Worm (Caenorhabditis elegans) whole organism, L3 larva: ENCODE data around the gene C18B2.2.

ENCODE experiments used
- R02D3.7 ChIP-seq: fragments of 150-350 bp; optimal IDR thresholded peaks from 2 replicates; lab custom pipeline; 2014; ENCODE audit warnings: missing biosample characterization, missing genetic modification characterization
- aly-2 ChIP-seq: fragments of 150-350 bp; optimal IDR thresholded peaks from 2 replicates; lab custom pipeline; 2014; ENCODE audit warnings: missing biosample characterization, missing genetic modification characterization
- ama-1 ChIP-seq: fragments of 150-350 bp; optimal IDR thresholded peaks from 2 replicates; lab custom pipeline; 2018
- ceh-16 ChIP-seq: sonication (generic microtip); optimal IDR thresholded peaks from 2 replicates; lab custom pipeline; 2017; ENCODE audit warnings: missing biosample characterization, missing genetic modification characterization
- ceh-28 ChIP-seq: fragments of 150-350 bp; optimal IDR thresholded peaks from 2 replicates; lab custom pipeline; 2014; ENCODE audit warnings: missing biosample characterization, missing genetic modification reagents, missing genetic modification characterization
- ceh-9 ChIP-seq: sonication (generic microtip); optimal IDR thresholded peaks from 2 replicates; lab custom pipeline; 2018; ENCODE audit warnings: missing biosample characterization, missing genetic modification characterization
- daf-12 ChIP-seq: fragments of 150-350 bp; optimal IDR thresholded peaks from 2 replicates; lab custom pipeline; 2014; ENCODE audit warnings: missing biosample characterization, missing genetic modification reagents, missing genetic modification characterization
- egl-27 ChIP-seq: sonication (generic microtip); optimal IDR thresholded peaks from 4 replicates; lab custom pipeline; 2017; ENCODE audit warnings: missing biosample characterization, missing genetic modification reagents, missing genetic modification characterization
- egl-5 ChIP-seq: fragments of 150-350 bp; optimal IDR thresholded peaks from 2 replicates; lab custom pipeline; 2017; ENCODE audit warnings: missing biosample characterization, missing genetic modification reagents, missing genetic modification characterization, inconsistent platforms
- elt-1 ChIP-seq: fragments of 150-350 bp; optimal IDR thresholded peaks from 2 replicates; lab custom pipeline; 2014; ENCODE audit warnings: missing biosample characterization, missing genetic modification characterization
- elt-3 ChIP-seq, 3 experiments: fragments of 150-350 bp in 1 of 3; sonication (generic microtip) in 2 of 3; optimal IDR thresholded peaks; 2 replicates in 2 of 3; 4 replicates in 1 of 3; lab custom pipeline; 2014 to 2017; ENCODE audit warnings: missing biosample characterization in 3 of 3, missing genetic modification characterization in 3 of 3
- eor-1 ChIP-seq, 2 experiments: fragments of 150-350 bp; optimal IDR thresholded peaks; 2 replicates each; lab custom pipeline; 2014 to 2018; ENCODE audit warnings: missing biosample characterization in 2 of 2, missing genetic modification characterization in 2 of 2
- fkh-10 ChIP-seq: sonication (generic microtip); optimal IDR thresholded peaks from 2 replicates; lab custom pipeline; 2017; ENCODE audit warnings: missing biosample characterization, missing genetic modification reagents, missing genetic modification characterization
- fkh-2 ChIP-seq: fragments of 150-350 bp; optimal IDR thresholded peaks from 2 replicates; lab custom pipeline; 2014; ENCODE audit warnings: missing biosample characterization, missing genetic modification reagents, missing genetic modification characterization
- fos-1 ChIP-seq: fragments of 150-350 bp; optimal IDR thresholded peaks from 2 replicates; lab custom pipeline; 2014; ENCODE audit warnings: missing biosample characterization, missing genetic modification characterization
- jun-1 ChIP-seq: fragments of 150-350 bp; optimal IDR thresholded peaks from 2 replicates; lab custom pipeline; 2014; ENCODE audit warnings: missing biosample characterization, missing genetic modification reagents, missing genetic modification characterization
- lin-15B ChIP-seq: fragments of 150-350 bp; optimal IDR thresholded peaks from 2 replicates; lab custom pipeline; 2014; ENCODE audit warnings: missing biosample characterization, missing genetic modification characterization
- lsy-12 ChIP-seq: sonication (generic microtip); optimal IDR thresholded peaks from 2 replicates; lab custom pipeline; 2016; ENCODE audit warnings: mild to moderate bottlenecking, missing genetic modification characterization, missing compliant biosample characterization
- mdl-1 ChIP-seq: fragments of 150-350 bp; optimal IDR thresholded peaks from 2 replicates; lab custom pipeline; 2014; ENCODE audit warnings: missing biosample characterization, missing genetic modification characterization
- mml-1 ChIP-seq: fragments of 150-350 bp; sonication (generic microtip); optimal IDR thresholded peaks from 3 replicates; lab custom pipeline; 2014; ENCODE audit warnings: missing biosample characterization, missing genetic modification characterization
- nhr-12 ChIP-seq: fragments of 150-350 bp; optimal IDR thresholded peaks from 2 replicates; lab custom pipeline; 2014; ENCODE audit warnings: missing biosample characterization, missing genetic modification characterization
- nhr-237 ChIP-seq: fragments of 150-350 bp; optimal IDR thresholded peaks from 2 replicates; lab custom pipeline; 2014; ENCODE audit warnings: missing biosample characterization, missing genetic modification characterization
- nhr-25 ChIP-seq: sonication (generic microtip); optimal IDR thresholded peaks from 2 replicates; lab custom pipeline; 2017; ENCODE audit warnings: missing biosample characterization, missing genetic modification characterization
- nhr-28 ChIP-seq: fragments of 150-350 bp; optimal IDR thresholded peaks from 2 replicates; lab custom pipeline; 2014; ENCODE audit warnings: missing biosample characterization, missing genetic modification characterization
- nhr-43 ChIP-seq: sonication (generic microtip); optimal IDR thresholded peaks from 2 replicates; lab custom pipeline; 2016; ENCODE audit warnings: mild to moderate bottlenecking, missing genetic modification characterization, missing compliant biosample characterization; ENCODE audit not compliant: poor library complexity, severe bottlenecking
- nhr-76 ChIP-seq: fragments of 150-350 bp; sonication (generic microtip); optimal IDR thresholded peaks from 5 replicates; lab custom pipeline; 2014; ENCODE audit warnings: missing biosample characterization, missing genetic modification characterization
- pha-4 ChIP-seq: fragments of 150-350 bp; optimal IDR thresholded peaks from 2 replicates; lab custom pipeline; 2014; ENCODE audit warnings: missing biosample characterization, missing genetic modification reagents, missing genetic modification characterization
- pqm-1 ChIP-seq: fragments of 150-350 bp; optimal IDR thresholded peaks from 2 replicates; lab custom pipeline; 2017; ENCODE audit warnings: missing biosample characterization, missing genetic modification characterization, inconsistent platforms
- skn-1 ChIP-seq: fragments of 150-350 bp; optimal IDR thresholded peaks from 2 replicates; lab custom pipeline; 2014; ENCODE audit warnings: missing biosample characterization, missing genetic modification characterization
- tbx-2 ChIP-seq: sonication (generic microtip); optimal IDR thresholded peaks from 2 replicates; lab custom pipeline; 2016; ENCODE audit warnings: mild to moderate bottlenecking, missing genetic modification characterization, missing compliant biosample characterization
- unc-39 ChIP-seq: sonication (generic microtip); optimal IDR thresholded peaks from 4 replicates; lab custom pipeline; 2017; ENCODE audit warnings: missing biosample characterization, missing genetic modification characterization
- ztf-11 ChIP-seq: fragments of 150-350 bp; optimal IDR thresholded peaks from 2 replicates; lab custom pipeline; 2014; ENCODE audit warnings: missing biosample characterization, missing genetic modification characterization

Gene C18B2.2

ce11 chrX:3631550-3631949 is 8.3 kb downstream of the C18B2.2 start:
- no peak for TF ChIP-seq fkh-2 (tag; lab: Kevin White, UChicago)
- no peak for TF ChIP-seq skn-1 (tag; lab: Kevin White, UChicago)
- TF ChIP-seq eor-1 (tag; optimal IDR thresholded peaks at IDR 0.05; lab: Kevin White, UChicago): no peak
- TF ChIP-seq egl-27 (tag; lab: Kevin White, UChicago): no peak
- TF ChIP-seq mdl-1 (tag; lab: Kevin White, UChicago): no peak
- TF ChIP-seq, all 47 proteins: peak for 0

ce11 chrX:3633654-3634053 is 10.4 kb downstream of the C18B2.2 start, which contains the start of gene gst-11:
Gene gst-11 (minus strand): TSS chrX:3633754.
- no peak for TF ChIP-seq ceh-28 (tag; lab: Kevin White, UChicago)
- no peak for TF ChIP-seq fos-1 (tag; lab: Kevin White, UChicago)
- no peak for TF ChIP-seq nhr-43 (tag; lab: Kevin White, UChicago)
- TF ChIP-seq daf-12 (tag; lab: Kevin White, UChicago): no peak
- TF ChIP-seq ceh-16 (tag; lab: Kevin White, UChicago): no peak
- no peak for TF ChIP-seq mml-1 (tag; lab: Kevin White, UChicago)
- TF ChIP-seq nhr-12 (tag; lab: Kevin White, UChicago): no peak
- no peak for TF ChIP-seq nhr-237 (tag; lab: Kevin White, UChicago)
- TF ChIP-seq lsy-12 (tag; lab: Kevin White, UChicago): no peak
- TF ChIP-seq mdl-1 (tag; lab: Kevin White, UChicago): no peak
- TF ChIP-seq R02D3.7 (tag; lab: Kevin White, UChicago): no peak
- TF ChIP-seq ztf-11 (tag; lab: Kevin White, UChicago): no peak
- no peak for TF ChIP-seq ama-1 (lab: Kevin White, UChicago)
- TF ChIP-seq unc-39: no peak
- no peak for TF ChIP-seq aly-2 (tag; lab: Kevin White, UChicago)
- no peak for TF ChIP-seq nhr-76 (tag; lab: Kevin White, UChicago)
- no peak for TF ChIP-seq ceh-9 (tag; lab: Kevin White, UChicago)
- no peak for TF ChIP-seq elt-3 (tag; optimal IDR thresholded peaks at IDR 0.05; lab: Kevin White, UChicago)
- no peak for TF ChIP-seq tbx-2 (tag; lab: Kevin White, UChicago)

ce11 chrX:3634782-3635181 is 11.5 kb downstream of the C18B2.2 start:
- TF ChIP-seq fkh-10 (peak; percentile 5), elt-3 (tag; optimal IDR thresholded peaks at IDR 0.05; lab: Kevin White, UChicago) (no peak)
- TF ChIP-seq, all 47 proteins: peak for 1

ce11 chrX:3644796-3645195 is 21.5 kb downstream of the C18B2.2 start, which contains the start of gene tmem-24:
Gene tmem-24 (minus strand): TSS chrX:3644896.
- TF ChIP-seq unc-39: no peak
- no peak for TF ChIP-seq elt-3 (tag; optimal IDR thresholded peaks at IDR 0.05; lab: Kevin White, UChicago)
- TF ChIP-seq lsy-12 (tag; lab: Kevin White, UChicago): no peak
- no peak for TF ChIP-seq R02D3.7 (tag; lab: Kevin White, UChicago)
- no peak for TF ChIP-seq aly-2 (tag; lab: Kevin White, UChicago)
- no peak for TF ChIP-seq lin-15B
- no peak for TF ChIP-seq pqm-1 (tag; lab: Kevin White, UChicago)
- TF ChIP-seq ama-1 (lab: Kevin White, UChicago): no peak

ce11 chrX:3645924-3646323 is 22.7 kb downstream of the C18B2.2 start:
- no peak for TF ChIP-seq pha-4 (tag; lab: Kevin White, UChicago)
- no peak for TF ChIP-seq lsy-12 (tag; lab: Kevin White, UChicago)
- TF ChIP-seq fkh-2 (tag; lab: Kevin White, UChicago): no peak
- TF ChIP-seq ceh-16 (tag; lab: Kevin White, UChicago): no peak
- no peak for TF ChIP-seq mml-1 (tag; lab: Kevin White, UChicago)
- no peak for TF ChIP-seq daf-12 (tag; lab: Kevin White, UChicago)
- no peak for TF ChIP-seq pqm-1 (tag; lab: Kevin White, UChicago)
- no peak for TF ChIP-seq eor-1 (tag; optimal IDR thresholded peaks at IDR 0.05; lab: Kevin White, UChicago)
- TF ChIP-seq unc-39: no peak
- no peak for TF ChIP-seq nhr-28 (tag; lab: Kevin White, UChicago)
- no peak for TF ChIP-seq jun-1 (tag; lab: Kevin White, UChicago)
- TF ChIP-seq fos-1 (tag; lab: Kevin White, UChicago): no peak
- TF ChIP-seq elt-1 (tag; lab: Kevin White, UChicago): no peak
- TF ChIP-seq nhr-25: no peak
- TF ChIP-seq nhr-76 (tag; lab: Kevin White, UChicago): no peak
- TF ChIP-seq fkh-10: no peak
- no peak for TF ChIP-seq egl-5
- no peak for TF ChIP-seq ceh-28 (tag; lab: Kevin White, UChicago)
